Fruit fly (Drosophila melanogaster) whole organism: ENCODE measurements around the gene mon2.

Experiments
- CG8478 ChIP-seq: fragments of >200 bp; optimal IDR thresholded peaks from 2 replicates; lab custom pipeline; 2018; ENCODE audit warnings: inconsistent platforms
- Dll ChIP-seq: fragments of >200 bp; optimal IDR thresholded peaks from 2 replicates; lab custom pipeline; 2017
- EcR ChIP-seq, 2 experiments: fragments of >200 bp; optimal IDR thresholded peaks; 2 replicates each; lab custom pipeline; 2017; ENCODE audit warnings: missing biosample characterization in 2 of 2, missing genetic modification characterization in 2 of 2, missing genetic modification reagents in 2 of 2
- pan ChIP-seq: fragments of >200 bp; optimal IDR thresholded peaks from 2 replicates; lab custom pipeline; 2017
- psq ChIP-seq: fragments of >200 bp; optimal IDR thresholded peaks from 2 replicates; lab custom pipeline; 2017
- usp ChIP-seq: fragments of >200 bp; optimal IDR thresholded peaks from 2 replicates; lab custom pipeline; 2017; ENCODE audit warnings: missing biosample characterization, missing genetic modification characterization, mixed read lengths

dm6 chr2L:8145067-8145808, 21.4 kb upstream of the mon2 start, which contains the start of the genes CG42763 and CG43394:
- TF ChIP-seq CG8478 (lab: Kevin White, UChicago) (no peak), psq (lab: Kevin White, UChicago) (no peak), Dll (lab: Kevin White, UChicago) (no peak), usp (GFP tag; lab: Kevin White, UChicago) (no peak), EcR (GFP tag; optimal IDR thresholded peaks at IDR 0.05; lab: Kevin White, UChicago) (no peak), pan (no peak)
